Worm (Caenorhabditis elegans) whole organism, mixed stage, embryonic: ENCODE data around the gene T28A8.3.

Experiments
- elt-1 ChIP-seq: sonication (generic microtip); optimal IDR thresholded peaks from 2 replicates; lab custom pipeline; 2017; ENCODE audit warnings: missing genetic modification characterization, mild to moderate bottlenecking, missing compliant biosample characterization, antibody characterized with exemption, moderate library complexity, borderline replicate concordance; ENCODE audit not compliant: insufficient read depth
- lin-13 ChIP-seq: fragments of 150-350 bp; optimal IDR thresholded peaks from 2 replicates; lab custom pipeline; 2014; ENCODE audit warnings: missing biosample characterization, missing genetic modification characterization
- unc-62 ChIP-seq: fragments of 150-350 bp; optimal IDR thresholded peaks from 2 replicates; lab custom pipeline; 2014; ENCODE audit warnings: missing biosample characterization, missing genetic modification reagents, missing genetic modification characterization

DNA sequence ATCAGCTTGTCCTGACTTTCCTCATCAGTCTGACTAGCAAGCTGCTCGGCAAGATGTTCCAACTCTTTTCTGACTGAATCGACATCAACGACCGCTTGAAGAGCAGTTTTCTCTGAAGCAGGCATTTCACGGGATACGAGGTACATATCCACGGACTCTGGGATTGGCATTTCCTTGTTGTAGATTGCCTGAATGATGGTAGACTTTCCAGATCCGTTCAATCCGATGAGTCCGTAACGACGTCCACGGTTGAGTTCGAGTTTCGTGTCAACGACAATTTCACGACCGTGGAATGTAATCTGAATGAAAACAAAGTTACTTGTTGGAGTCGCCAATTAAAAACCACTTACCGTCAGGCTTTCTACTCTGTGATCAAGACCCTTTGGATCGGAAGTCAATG is 44.3 kb upstream of the T28A8.3 start:
- TF ChIP-seq lin-13 (no peak), elt-1 (tag; lab: Kevin White, UChicago) (no peak), unc-62 (GFP tag; lab: Kevin White, UChicago) (no peak)
